Fruit fly (Drosophila melanogaster) whole organism, prepupa: ENCODE data around the gene CG1785.

ENCODE experiments used
- CG10631 ChIP-seq: fragments of 200-800 bp; sonication (Bioruptor generic); optimal IDR thresholded peaks from 2 replicates; lab custom pipeline; 2016; ENCODE audit warnings: missing biosample characterization, missing genetic modification characterization
- CG15336 ChIP-seq: fragments of 200-800 bp; sonication (Bioruptor generic); IDR thresholded peaks from 2 replicates; pipeline ENCODE4 v1.3.6; 2022; ENCODE audit warnings: missing biosample characterization, missing genetic modification characterization
- CG6276 ChIP-seq: fragments of 200-800 bp; sonication (Bioruptor generic); optimal IDR thresholded peaks from 2 replicates; lab custom pipeline; 2017; ENCODE audit warnings: missing biosample characterization, mild to moderate bottlenecking, missing genetic modification characterization
- CG6854 ChIP-seq: fragments of 200-800 bp; sonication (Bioruptor generic); optimal IDR thresholded peaks from 2 replicates; lab custom pipeline; 2017; ENCODE audit warnings: missing biosample characterization, mild to moderate bottlenecking, missing genetic modification characterization
- Ets21C ChIP-seq: fragments of 200-800 bp; sonication (Bioruptor generic); optimal IDR thresholded peaks from 3 replicates; lab custom pipeline; 2016; ENCODE audit warnings: missing biosample characterization, missing genetic modification characterization
- cyc ChIP-seq: fragments of 200-800 bp; sonication (Bioruptor generic); optimal IDR thresholded peaks from 3 replicates; lab custom pipeline; 2016; ENCODE audit warnings: missing biosample characterization, missing genetic modification characterization
- eg ChIP-seq: fragments of 200-800 bp; sonication (Bioruptor generic); IDR thresholded peaks from 3 replicates; pipeline ENCODE4 v1.3.6; 2022; ENCODE audit warnings: missing biosample characterization, missing genetic modification characterization
- spab ChIP-seq: fragments of 200-800 bp; sonication (Bioruptor generic); optimal IDR thresholded peaks from 2 replicates; lab custom pipeline; 2017; ENCODE audit warnings: missing biosample characterization, mild to moderate bottlenecking, missing genetic modification characterization, missing genetic modification reagents

DNA sequence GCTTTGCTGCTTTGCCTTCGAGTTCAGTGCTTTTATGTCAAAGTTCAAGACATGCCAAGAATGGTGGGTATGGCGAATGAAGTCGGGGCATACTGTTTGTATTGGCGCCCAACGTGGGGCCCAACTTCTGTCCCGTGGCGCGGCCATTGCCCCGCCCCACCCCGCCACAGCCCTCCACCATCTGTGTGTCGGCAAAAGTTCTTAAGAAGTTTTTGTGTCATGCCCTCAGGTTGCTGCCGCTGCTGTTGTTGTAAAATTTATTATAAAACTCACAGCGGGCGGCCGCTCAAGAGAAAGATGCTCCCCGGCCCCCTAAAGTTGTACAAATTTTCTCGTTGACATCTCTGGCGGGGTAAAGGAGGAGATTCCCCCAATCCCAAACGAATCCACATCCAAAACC lies 50.5 kb downstream of the CG1785 start:
- no peak for TF ChIP-seq CG6854 (GFP tag; lab: Kevin White, UChicago)
- no peak for TF ChIP-seq eg
- TF ChIP-seq spab (GFP tag; lab: Kevin White, UChicago): no peak
- no peak for TF ChIP-seq CG6276 (GFP tag; lab: Kevin White, UChicago)
- TF ChIP-seq Ets21C (GFP tag; lab: Kevin White, UChicago): no peak
- TF ChIP-seq CG15336 (GFP tag; lab: Robert Waterston, UW): no peak
- no peak for TF ChIP-seq cyc (GFP tag; lab: Kevin White, UChicago)
- TF ChIP-seq CG10631: no peak
